Worm (Caenorhabditis elegans) whole organism, L4/young adult: Measurements from ENCODE around the gene hrg-2.

Experiments used
- dao-5 ChIP-seq: sonication (generic microtip); optimal IDR thresholded peaks from 2 replicates; lab custom pipeline; 2016; ENCODE audit warnings: missing genotype, missing genetic modification characterization, moderate library complexity, missing compliant biosample characterization
- him-1 ChIP-seq: sonication (generic microtip); optimal IDR thresholded peaks from 2 replicates; lab custom pipeline; 2016; ENCODE audit warnings: missing genotype, missing genetic modification reagents, missing genetic modification characterization, missing compliant biosample characterization

DNA sequence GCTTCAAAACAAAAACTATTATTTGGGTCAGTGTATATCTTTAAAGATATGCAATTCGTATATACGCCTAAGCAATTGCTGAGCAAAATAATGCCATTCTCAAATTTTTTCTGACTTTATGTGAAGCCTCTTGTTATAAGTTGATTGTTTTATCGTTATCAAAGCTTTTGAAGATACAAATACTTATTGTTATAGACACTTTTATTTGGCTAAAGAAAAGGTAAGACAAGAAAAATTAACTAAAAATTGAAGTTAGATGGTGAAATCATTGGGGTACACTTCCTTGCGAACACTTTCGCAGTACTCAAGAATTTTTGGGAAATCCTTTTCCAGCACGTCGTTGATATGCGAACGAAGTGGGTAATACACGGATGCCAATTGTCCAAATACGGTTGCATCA, 2.0 kb upstream of the hrg-2 start:
- TF ChIP-seq dao-5 (tag; lab: Kevin White, UChicago) = no peak
- TF ChIP-seq him-1 (tag; lab: Kevin White, UChicago) = no peak
